Worm (Caenorhabditis elegans): Measurements from ENCODE around the gene ins-39.

DNA sequence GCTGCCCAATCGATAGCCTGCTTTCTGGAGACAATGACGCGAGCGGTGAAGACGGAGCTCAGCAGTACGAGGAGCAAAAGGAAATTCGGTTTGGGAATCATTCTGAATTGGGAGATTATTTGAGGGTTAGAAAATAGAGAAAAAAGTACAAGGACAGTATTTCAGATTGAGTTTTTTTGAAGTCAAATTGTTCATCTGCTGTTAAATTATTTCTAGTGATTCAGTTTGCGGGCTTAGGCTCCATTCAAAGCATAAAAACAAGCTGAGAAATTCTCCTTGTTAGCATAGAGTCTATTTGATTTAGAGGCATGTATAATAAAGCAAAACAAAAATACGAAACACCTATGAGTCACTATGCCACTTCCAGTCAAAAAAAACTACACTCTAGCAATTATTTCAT lies 23.2 kb upstream of the ins-39 start, which contains the start of gene dgn-2:
- TF ChIP-seq lin-15B (tag; optimal IDR thresholded peaks at IDR 0.05) (no peak), ztf-11 (tag; optimal IDR thresholded peaks at IDR 0.05) (no peak), lir-3 (tag; optimal IDR thresholded peaks at IDR 0.05; ENCODE audit: poor library complexity) (no peak), unc-86 (tag; optimal IDR thresholded peaks at IDR 0.05) (no peak), nhr-76 (tag; optimal IDR thresholded peaks at IDR 0.05) (no peak), nhr-90 (tag; optimal IDR thresholded peaks at IDR 0.05; ENCODE audit: poor library complexity) (no peak)

All from whole organism, L1 larva.